Fruit fly (Drosophila melanogaster) whole organism, embryonic: ENCODE results near the gene Ccn.
A peak's percentile ranks its signal among the peaks of the same experiment; 100 is the strongest.

Experiments used
- ATbp ChIP-seq: fragments of 200-800 bp; sonication (Bioruptor generic); optimal IDR thresholded peaks from 2 replicates; lab custom pipeline; 2017; ENCODE audit warnings: missing biosample characterization, mild to moderate bottlenecking, missing genetic modification characterization, missing genetic modification reagents
- B-H1 ChIP-seq: fragments of 200-800 bp; sonication (Bioruptor generic); IDR thresholded peaks from 3 replicates; pipeline ENCODE4 v1.3.6; 2022; ENCODE audit warnings: missing biosample characterization, missing genetic modification characterization
- Blimp-1 ChIP-seq: fragments of 200-800 bp; sonication (Bioruptor generic); optimal IDR thresholded peaks from 3 replicates; lab custom pipeline; 2018; ENCODE audit warnings: missing biosample characterization, missing genetic modification characterization, mild to moderate bottlenecking, moderate library complexity, missing genetic modification reagents
- CG10274 ChIP-seq: fragments of 200-800 bp; sonication (Bioruptor generic); optimal IDR thresholded peaks from 3 replicates; lab custom pipeline; 2017; ENCODE audit warnings: missing biosample characterization, mild to moderate bottlenecking, missing genetic modification characterization
- CG10321 ChIP-seq: fragments of 200-800 bp; sonication (Bioruptor generic); IDR thresholded peaks from 2 replicates; pipeline ENCODE4 v1.3.6; 2022; ENCODE audit warnings: missing biosample characterization, missing genetic modification characterization
- CG12219 ChIP-seq: fragments of 200-800 bp; sonication (Bioruptor generic); optimal IDR thresholded peaks from 3 replicates; lab custom pipeline; 2018; ENCODE audit warnings: missing biosample characterization, mild to moderate bottlenecking, missing genetic modification characterization
- CG12236 ChIP-seq: fragments of 200-800 bp; sonication (Bioruptor generic); optimal IDR thresholded peaks from 2 replicates; lab custom pipeline; 2016; ENCODE audit warnings: missing biosample characterization, missing genetic modification characterization
- CG12299 ChIP-seq: fragments of 200-800 bp; sonication (Bioruptor generic); optimal IDR thresholded peaks from 2 replicates; lab custom pipeline; 2018; ENCODE audit warnings: missing biosample characterization, mild to moderate bottlenecking, missing genetic modification characterization
- CG33557 ChIP-seq: fragments of 200-800 bp; sonication (Bioruptor generic); optimal IDR thresholded peaks from 2 replicates; lab custom pipeline; 2019; ENCODE audit warnings: missing biosample characterization, mild to moderate bottlenecking, missing genetic modification characterization, moderate library complexity
- CG4707 ChIP-seq: fragments of 200-800 bp; sonication (Bioruptor generic); optimal IDR thresholded peaks from 2 replicates; lab custom pipeline; 2018; ENCODE audit warnings: missing biosample characterization, mild to moderate bottlenecking, missing genetic modification characterization, moderate library complexity
- CG5953 ChIP-seq: fragments of 200-800 bp; sonication (Bioruptor generic); IDR thresholded peaks from 2 replicates; pipeline ENCODE4 v1.3.6; 2022; ENCODE audit warnings: missing biosample characterization, missing genetic modification characterization
- CG8281 ChIP-seq: fragments of 200-800 bp; sonication (Bioruptor generic); optimal IDR thresholded peaks from 2 replicates; lab custom pipeline; 2018; ENCODE audit warnings: missing biosample characterization, mild to moderate bottlenecking, missing genetic modification characterization, moderate library complexity
- CG9876 ChIP-seq: fragments of 200-800 bp; sonication (Bioruptor generic); optimal IDR thresholded peaks from 2 replicates; lab custom pipeline; 2016; ENCODE audit warnings: missing biosample characterization, missing genetic modification characterization
- CG9932 ChIP-seq: fragments of 200-800 bp; sonication (Bioruptor generic); IDR thresholded peaks from 2 replicates; pipeline ENCODE4 v1.3.6; 2022; ENCODE audit warnings: missing biosample characterization, missing genetic modification characterization
- Dfd ChIP-seq, 2 experiments: fragments of >200 bp; optimal IDR thresholded peaks; 2 replicates each; lab custom pipeline; 2017; ENCODE audit warnings: missing biosample characterization in 2 of 2, missing genetic modification characterization in 2 of 2
- Dip2 ChIP-seq: fragments of 200-800 bp; sonication (Bioruptor generic); IDR thresholded peaks from 2 replicates; pipeline ENCODE4 v1.3.6; 2022; ENCODE audit warnings: missing biosample characterization, missing genetic modification characterization
- E2f2 ChIP-seq: fragments of 200-800 bp; sonication (Bioruptor generic); IDR thresholded peaks from 2 replicates; pipeline ENCODE4 v1.3.6; 2022; ENCODE audit warnings: missing biosample characterization, missing genetic modification characterization
- Gsc ChIP-seq: fragments of 200-800 bp; sonication (Bioruptor generic); IDR thresholded peaks from 2 replicates; pipeline ENCODE4 v1.3.6; 2022; ENCODE audit warnings: missing biosample characterization, missing genetic modification characterization
- Hmx ChIP-seq: fragments of 200-800 bp; sonication (Bioruptor generic); optimal IDR thresholded peaks from 2 replicates; lab custom pipeline; 2016; ENCODE audit warnings: missing biosample characterization, missing genetic modification characterization
- Hr78 ChIP-seq, 2 experiments: fragments of 200-800 bp in 1 of 2; fragments of >200 bp in 1 of 2; sonication (Bioruptor generic) in 1 of 2; optimal IDR thresholded peaks; 2 replicates each; lab custom pipeline; 2017 to 2019; ENCODE audit warnings: missing biosample characterization in 2 of 2, missing genetic modification characterization in 2 of 2, mild to moderate bottlenecking in 1 of 2, moderate library complexity in 1 of 2
- MESR4 ChIP-seq: fragments of 200-800 bp; sonication (Bioruptor generic); optimal IDR thresholded peaks from 2 replicates; lab custom pipeline; 2018; ENCODE audit warnings: missing biosample characterization, mild to moderate bottlenecking, missing genetic modification characterization, moderate library complexity
- Pdp1 ChIP-seq, 2 experiments: fragments of 200-800 bp; sonication (Bioruptor generic); optimal IDR thresholded peaks; 3 replicates each; lab custom pipeline; 2016; ENCODE audit warnings: missing biosample characterization in 2 of 2, missing genetic modification characterization in 2 of 2, mild to moderate bottlenecking in 1 of 2, moderate library complexity in 1 of 2
- Side ChIP-seq: fragments of 200-800 bp; sonication (Bioruptor generic); optimal IDR thresholded peaks from 2 replicates; lab custom pipeline; 2016; ENCODE audit warnings: missing biosample characterization, missing genetic modification characterization
- Sox100B ChIP-seq: fragments of 200-800 bp; sonication (Bioruptor generic); optimal IDR thresholded peaks from 3 replicates; lab custom pipeline; 2018; ENCODE audit warnings: missing biosample characterization, mild to moderate bottlenecking, missing genetic modification characterization
- Sry-β ChIP-seq: fragments of 200-800 bp; sonication (Bioruptor generic); optimal IDR thresholded peaks from 2 replicates; lab custom pipeline; 2018; ENCODE audit warnings: missing biosample characterization, mild to moderate bottlenecking, missing genetic modification characterization, moderate library complexity
- Xrp1 ChIP-seq: fragments of 200-800 bp; sonication (Bioruptor generic); IDR thresholded peaks from 2 replicates; pipeline ENCODE4 v1.3.6; 2022; ENCODE audit warnings: missing biosample characterization, missing genetic modification characterization
- abd-A ChIP-seq: fragments of 200-800 bp; sonication (Bioruptor generic); optimal IDR thresholded peaks from 3 replicates; lab custom pipeline; 2019; ENCODE audit warnings: missing biosample characterization, mild to moderate bottlenecking, missing genetic modification characterization, moderate library complexity
- aop ChIP-seq: fragments of 200-800 bp; sonication (Bioruptor generic); IDR thresholded peaks from 2 replicates; pipeline ENCODE4 v1.3.6; 2022; ENCODE audit warnings: missing biosample characterization, missing genetic modification characterization
- ara ChIP-seq: fragments of 200-800 bp; sonication (Bioruptor generic); IDR thresholded peaks from 2 replicates; pipeline ENCODE4 v1.3.6; 2022; ENCODE audit warnings: missing biosample characterization, missing genetic modification characterization
- ase ChIP-seq: fragments of 200-800 bp; sonication (Bioruptor generic); IDR thresholded peaks from 3 replicates; pipeline ENCODE4 v1.3.6; 2022; ENCODE audit warnings: missing biosample characterization, missing genetic modification characterization
- btn ChIP-seq: fragments of 200-800 bp; sonication (Bioruptor generic); optimal IDR thresholded peaks from 2 replicates; lab custom pipeline; 2016; ENCODE audit warnings: missing biosample characterization, missing genetic modification characterization
- cas ChIP-seq: fragments of 200-800 bp; sonication (Bioruptor generic); IDR thresholded peaks from 2 replicates; pipeline ENCODE4 v1.3.6; 2022; ENCODE audit warnings: missing biosample characterization, missing genetic modification characterization
- cato ChIP-seq: fragments of 200-800 bp; sonication (Bioruptor generic); optimal IDR thresholded peaks from 2 replicates; lab custom pipeline; 2016; ENCODE audit warnings: missing biosample characterization, missing genetic modification characterization, borderline replicate concordance
- chm ChIP-seq: fragments of 200-800 bp; sonication (Bioruptor generic); IDR thresholded peaks from 2 replicates; pipeline ENCODE4 v1.3.6; 2022; ENCODE audit warnings: missing biosample characterization, missing genetic modification characterization
- dan ChIP-seq: fragments of 200-800 bp; sonication (Bioruptor generic); IDR thresholded peaks from 2 replicates; pipeline ENCODE4 v1.3.6; 2022; ENCODE audit warnings: missing biosample characterization, missing genetic modification characterization
- emc ChIP-seq: fragments of 200-800 bp; sonication (Bioruptor generic); optimal IDR thresholded peaks from 2 replicates; lab custom pipeline; 2016; ENCODE audit warnings: missing biosample characterization, missing genetic modification characterization
- gce ChIP-seq: fragments of 200-800 bp; sonication (Bioruptor generic); IDR thresholded peaks from 3 replicates; pipeline ENCODE4 v1.3.6; 2022; ENCODE audit warnings: missing biosample characterization, missing genetic modification characterization
- hkb ChIP-seq, 2 experiments: fragments of 200-800 bp in 1 of 2; fragments of >200 bp in 1 of 2; sonication (Bioruptor generic) in 1 of 2; IDR thresholded peaks in 1 of 2; optimal IDR thresholded peaks in 1 of 2; 2 replicates each; pipeline versions ENCODE4 v1.3.6 to Lab custom; 2017 to 2022; ENCODE audit warnings: missing biosample characterization in 1 of 2, missing genetic modification characterization in 1 of 2
- ind ChIP-seq: fragments of 200-800 bp; sonication (Bioruptor generic); optimal IDR thresholded peaks from 3 replicates; lab custom pipeline; 2016; ENCODE audit warnings: missing biosample characterization, missing genetic modification characterization
- inv ChIP-seq: fragments of 200-800 bp; sonication (Bioruptor generic); IDR thresholded peaks from 2 replicates; pipeline ENCODE4 v1.3.6; 2022; ENCODE audit warnings: missing biosample characterization, missing genetic modification characterization; ENCODE audit not compliant: partially characterized antibody
- ken ChIP-seq: fragments of 200-800 bp; sonication (Bioruptor generic); IDR thresholded peaks from 3 replicates; pipeline ENCODE4 v1.3.6; 2022; ENCODE audit warnings: missing biosample characterization, missing genetic modification characterization
- pb ChIP-seq: fragments of 200-800 bp; sonication (Bioruptor generic); optimal IDR thresholded peaks from 3 replicates; lab custom pipeline; 2016; ENCODE audit warnings: missing biosample characterization, missing genetic modification characterization
- prd ChIP-seq, 3 experiments: fragments of >200 bp in 2 of 3; fragments of 200-800 bp in 1 of 3; sonication (Bioruptor generic) in 1 of 3; optimal IDR thresholded peaks in 2 of 3; IDR thresholded peaks in 1 of 3; 2 replicates in 2 of 3; 3 replicates in 1 of 3; pipeline versions ENCODE4 v1.3.6 to Lab custom; 2017 to 2022; ENCODE audit warnings: missing biosample characterization in 1 of 3, missing genetic modification characterization in 1 of 3
- rib ChIP-seq: fragments of 200-800 bp; sonication (Bioruptor generic); IDR thresholded peaks from 2 replicates; pipeline ENCODE4 v1.3.6; 2022; ENCODE audit warnings: missing biosample characterization, missing genetic modification characterization
- sqz ChIP-seq: fragments of 200-800 bp; sonication (Bioruptor generic); optimal IDR thresholded peaks from 3 replicates; lab custom pipeline; 2018; ENCODE audit warnings: missing biosample characterization, mild to moderate bottlenecking, missing genetic modification characterization
- tin ChIP-seq: fragments of 200-800 bp; sonication (Bioruptor generic); optimal IDR thresholded peaks from 3 replicates; lab custom pipeline; 2016; ENCODE audit warnings: missing biosample characterization, missing genetic modification characterization
- wdn ChIP-seq: fragments of 200-800 bp; sonication (Bioruptor generic); IDR thresholded peaks from 2 replicates; pipeline ENCODE4 v1.3.6; 2022; ENCODE audit warnings: missing biosample characterization, missing genetic modification characterization

Gene Ccn

DNA sequence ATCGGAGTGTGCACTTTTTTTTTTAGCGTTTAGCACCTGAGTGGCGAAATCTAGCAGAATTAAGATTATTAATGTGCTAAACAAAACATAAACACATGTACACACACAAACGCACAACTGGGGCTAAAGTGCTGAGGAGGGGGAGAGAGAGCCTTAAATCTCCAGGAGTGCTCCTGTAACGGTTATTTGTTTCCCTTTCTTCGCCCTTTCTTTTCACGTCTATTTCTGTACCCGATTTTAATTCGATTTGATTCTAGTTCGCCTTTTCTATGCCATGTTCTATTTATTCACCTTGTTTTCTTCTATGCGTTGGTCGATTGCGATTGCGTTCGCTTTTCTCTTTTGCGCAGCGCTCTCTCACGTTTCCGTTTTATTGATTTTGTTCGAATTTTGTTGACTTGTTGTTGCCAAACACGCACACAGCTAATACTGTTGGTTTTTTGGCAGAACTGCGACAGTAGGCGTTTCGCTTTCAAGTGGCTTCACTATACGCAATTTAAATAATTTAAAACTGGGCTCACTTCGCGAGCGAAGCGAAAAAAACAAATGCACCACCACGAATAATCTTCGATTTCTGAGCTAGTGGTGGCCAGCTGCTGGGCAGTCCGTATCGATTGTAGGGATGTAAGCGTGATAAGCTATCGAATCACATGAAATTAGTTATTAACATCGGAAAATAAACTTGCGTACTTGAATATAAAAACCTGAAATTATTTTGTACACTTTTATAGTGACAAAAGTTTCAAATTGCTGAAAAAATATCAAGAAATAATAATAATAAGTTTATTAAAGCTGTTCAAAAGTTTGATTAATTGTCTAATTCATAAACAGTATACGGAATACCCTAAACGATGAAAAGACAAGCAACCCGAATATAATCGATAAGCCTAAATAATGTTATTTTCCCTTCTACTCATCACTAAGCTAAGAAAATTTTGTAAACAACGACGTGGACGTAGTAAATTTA lies 35.8 kb upstream of the Ccn start, which contains the start of the genes Krn, Ndfip and CG7484:
Gene Krn, minus strand, starts transcription at position 580 of the 967 bp plus-strand sequence.
Gene Ndfip, minus strand, starts transcription at position 580 of the 967 bp plus-strand sequence.
Gene CG7484, plus strand, starts transcription at position 917 of the 967 bp plus-strand sequence.
- TF ChIP-seq Dip2 (GFP tag; lab: Robert Waterston, UW) (no peak), aop (no peak), Sry-β (GFP tag; lab: Kevin White, UChicago) (no peak), dan (GFP tag; lab: Robert Waterston, UW) (no peak), ind (GFP tag; lab: Kevin White, UChicago) (peak; percentile 90), chm (GFP tag; lab: Robert Waterston, UW) (peak; percentile 48; the same call in 1 of the 2 replicates), Hmx (GFP tag; lab: Kevin White, UChicago) (peak; percentile 31), cato (GFP tag; lab: Kevin White, UChicago) (peak; percentile 82), MESR4 (GFP tag; lab: Kevin White, UChicago) (peak; percentile 86), Hr78 (GFP tag; optimal IDR thresholded peaks at IDR 0.05; lab: Kevin White, UChicago) (peak in 1 of 2 experiments; percentile 29), abd-A (tag; lab: Kevin White, UChicago) (peak; percentile 86), CG8281 (tag; lab: Kevin White, UChicago) (peak; percentile 58), cas (GFP tag; lab: Robert Waterston, UW) (peak; percentile 61; the same call in 1 of the 2 replicates), tin (GFP tag; lab: Kevin White, UChicago) (peak; percentile 88), Gsc (GFP tag; lab: Robert Waterston, UW) (no peak), Sox100B (GFP tag; lab: Kevin White, UChicago) (peak; percentile 84), B-H1 (GFP tag; lab: Robert Waterston, UW) (peak; percentile 68), hkb (optimal IDR thresholded peaks at IDR 0.05; lab: Kevin White, UChicago) (no peak), hkb (GFP tag; IDR thresholded peaks at IDR 0.05; lab: Robert Waterston, UW) (peak; percentile 71), btn (GFP tag; lab: Kevin White, UChicago) (no peak), sqz (GFP tag; lab: Kevin White, UChicago) (peak; percentile 44), Side (GFP tag; lab: Kevin White, UChicago) (peak; percentile 67), CG10321 (GFP tag; lab: Robert Waterston, UW) (no peak), ara (GFP tag; lab: Robert Waterston, UW) (peak; percentile 73), CG12299 (tag; lab: Kevin White, UChicago) (peak; percentile 83), CG10274 (GFP tag; lab: Kevin White, UChicago) (peak; percentile 39), ken (GFP tag; lab: Robert Waterston, UW) (peak; percentile 79), gce (no peak), CG12219 (GFP tag; lab: Kevin White, UChicago) (peak; percentile 53), CG9932 (GFP tag; lab: Robert Waterston, UW) (peak; percentile 96), Dfd (GFP tag; optimal IDR thresholded peaks at IDR 0.05; lab: Kevin White, UChicago) (peak in 1 of 2 experiments; percentile 57), wdn (GFP tag; lab: Robert Waterston, UW) (peak; percentile 73), CG5953 (GFP tag; lab: Robert Waterston, UW) (peak; percentile 20; the same call in 1 of the 2 replicates), Pdp1 (GFP tag; optimal IDR thresholded peaks at IDR 0.05; lab: Kevin White, UChicago) (peak; percentile 74 to 83), CG4707 (GFP tag; lab: Kevin White, UChicago) (no peak), rib (peak; percentile 28), ATbp (GFP tag; lab: Kevin White, UChicago) (peak; percentile 50), CG9876 (GFP tag; lab: Kevin White, UChicago) (peak; percentile 75), CG33557 (GFP tag; lab: Kevin White, UChicago) (peak; percentile 86), CG12236 (GFP tag; lab: Kevin White, UChicago) (peak; percentile 46), inv (GFP tag; lab: Robert Waterston, UW) (peak; percentile 97), Xrp1 (GFP tag; lab: Robert Waterston, UW) (peak; percentile 83), Blimp-1 (peak; percentile 82), prd (optimal IDR thresholded peaks at IDR 0.05; lab: Kevin White, UChicago) (no peak), prd (GFP tag; IDR thresholded peaks at IDR 0.05; lab: Robert Waterston, UW) (peak; percentile 88), emc (peak; percentile 70), ase (GFP tag; lab: Robert Waterston, UW) (peak; percentile 74), E2f2 (GFP tag; lab: Robert Waterston, UW) (peak; percentile 62), pb (GFP tag; lab: Kevin White, UChicago) (peak; percentile 49)
